Worm (Caenorhabditis elegans) whole organism, late embryonic: ENCODE results near the gene nhr-55.

Experiments used
- ceh-24 ChIP-seq: sonication (generic microtip); optimal IDR thresholded peaks from 2 replicates; lab custom pipeline; 2016; ENCODE audit warnings: mild to moderate bottlenecking, missing genetic modification characterization, missing compliant biosample characterization
- elt-2 ChIP-seq: sonication (generic microtip); optimal IDR thresholded peaks from 2 replicates; lab custom pipeline; 2016; ENCODE audit warnings: missing genetic modification reagents, missing genetic modification characterization, missing compliant biosample characterization
- ttx-3 ChIP-seq: sonication (generic microtip); optimal IDR thresholded peaks from 2 replicates; lab custom pipeline; 2016; ENCODE audit warnings: missing genetic modification reagents, missing genetic modification characterization, missing compliant biosample characterization
- ztf-16 ChIP-seq: sonication (generic microtip); optimal IDR thresholded peaks from 2 replicates; lab custom pipeline; 2017; ENCODE audit warnings: missing genetic modification characterization, missing compliant biosample characterization

ce11 chrV:472589-472988 is 5.4 kb upstream of the nhr-55 start, which contains the start of gene srt-31:
- TF ChIP-seq ztf-16 (tag; lab: Kevin White, UChicago): no peak
- no peak for TF ChIP-seq ttx-3 (tag; lab: Kevin White, UChicago)
- no peak for TF ChIP-seq elt-2
- TF ChIP-seq ceh-24 (tag; lab: Kevin White, UChicago): no peak
